Fruit fly (Drosophila melanogaster) whole organism, embryonic: ENCODE measurements around the gene Plap.

ENCODE experiments used
- BEAF-32 ChIP-seq: fragments of 200-800 bp; sonication (Bioruptor generic); optimal IDR thresholded peaks from 3 replicates; lab custom pipeline; 2017; ENCODE audit warnings: missing biosample characterization, missing genetic modification characterization, mild to moderate bottlenecking, moderate library complexity, missing genetic modification reagents
- CG1024 ChIP-seq: fragments of 200-800 bp; sonication (Bioruptor generic); IDR thresholded peaks from 2 replicates; pipeline ENCODE4 v1.3.6; 2022; ENCODE audit warnings: missing biosample characterization, missing genetic modification characterization
- CG10366 ChIP-seq: fragments of 200-800 bp; sonication (Bioruptor generic); IDR thresholded peaks from 2 replicates; pipeline ENCODE4 v1.3.6; 2022; ENCODE audit warnings: missing biosample characterization, missing genetic modification characterization
- CG10654 ChIP-seq: fragments of 200-800 bp; sonication (Bioruptor generic); optimal IDR thresholded peaks from 2 replicates; lab custom pipeline; 2016; ENCODE audit warnings: missing biosample characterization, missing genetic modification characterization
- CG11695 ChIP-seq: fragments of 200-800 bp; sonication (Bioruptor generic); IDR thresholded peaks from 3 replicates; pipeline ENCODE4 v1.3.6; 2022; ENCODE audit warnings: missing biosample characterization, missing genetic modification characterization
- CG12155 ChIP-seq: fragments of 200-800 bp; sonication (Bioruptor generic); optimal IDR thresholded peaks from 3 replicates; lab custom pipeline; 2016; ENCODE audit warnings: missing biosample characterization, missing genetic modification characterization
- CG1233 ChIP-seq: fragments of 200-800 bp; sonication (Bioruptor generic); optimal IDR thresholded peaks from 4 replicates; lab custom pipeline; 2018; ENCODE audit warnings: missing biosample characterization, mild to moderate bottlenecking, missing genetic modification characterization
- CG12744 ChIP-seq: fragments of 200-800 bp; sonication (Bioruptor generic); optimal IDR thresholded peaks from 2 replicates; lab custom pipeline; 2016; ENCODE audit warnings: missing biosample characterization, missing genetic modification characterization
- CG13624 ChIP-seq: fragments of 200-800 bp; sonication (Bioruptor generic); optimal IDR thresholded peaks from 2 replicates; lab custom pipeline; 2016; ENCODE audit warnings: missing biosample characterization, missing genetic modification characterization
- CG15269 ChIP-seq: fragments of 200-800 bp; sonication (Bioruptor generic); optimal IDR thresholded peaks from 2 replicates; lab custom pipeline; 2018; ENCODE audit warnings: missing biosample characterization, mild to moderate bottlenecking, missing genetic modification characterization, moderate library complexity
- CG15514 ChIP-seq: fragments of 200-800 bp; sonication (Bioruptor generic); optimal IDR thresholded peaks from 3 replicates; lab custom pipeline; 2017; ENCODE audit warnings: missing biosample characterization, missing genetic modification characterization, mild to moderate bottlenecking, moderate library complexity, missing genetic modification reagents
- CG1602 ChIP-seq: fragments of 200-800 bp; sonication (Bioruptor generic); optimal IDR thresholded peaks from 3 replicates; lab custom pipeline; 2016; ENCODE audit warnings: missing biosample characterization, missing genetic modification characterization
- CG16779 ChIP-seq: fragments of 200-800 bp; sonication (Bioruptor generic); IDR thresholded peaks from 2 replicates; pipeline ENCODE4 v1.3.6; 2022; ENCODE audit warnings: missing biosample characterization, missing genetic modification characterization
- CG2712 ChIP-seq: fragments of 200-800 bp; optimal IDR thresholded peaks from 3 replicates; lab custom pipeline; 2019; ENCODE audit warnings: missing biosample characterization, mild to moderate bottlenecking, missing genetic modification characterization, moderate library complexity
- CG30431 ChIP-seq: fragments of 200-800 bp; sonication (Bioruptor generic); optimal IDR thresholded peaks from 2 replicates; lab custom pipeline; 2017; ENCODE audit warnings: missing biosample characterization, missing genetic modification characterization
- CG31365 ChIP-seq: fragments of 200-800 bp; sonication (Bioruptor generic); optimal IDR thresholded peaks from 2 replicates; lab custom pipeline; 2018; ENCODE audit warnings: missing biosample characterization, mild to moderate bottlenecking, missing genetic modification characterization
- CG3838 ChIP-seq: fragments of 200-800 bp; sonication (Bioruptor generic); optimal IDR thresholded peaks from 3 replicates; lab custom pipeline; 2016; ENCODE audit warnings: missing biosample characterization, missing genetic modification characterization
- CG5245 ChIP-seq: fragments of 200-800 bp; sonication (Bioruptor generic); optimal IDR thresholded peaks from 3 replicates; lab custom pipeline; 2016; ENCODE audit warnings: missing biosample characterization, missing genetic modification characterization
- CG6813 ChIP-seq: fragments of 200-800 bp; sonication (Bioruptor generic); optimal IDR thresholded peaks from 2 replicates; lab custom pipeline; 2017; ENCODE audit warnings: missing biosample characterization, missing genetic modification characterization, mild to moderate bottlenecking, moderate library complexity, missing genetic modification reagents
- CG7745 ChIP-seq: fragments of 200-800 bp; sonication (Bioruptor generic); optimal IDR thresholded peaks from 2 replicates; lab custom pipeline; 2018; ENCODE audit warnings: missing biosample characterization, mild to moderate bottlenecking, missing genetic modification characterization, moderate library complexity
- CG9727 ChIP-seq: fragments of 200-800 bp; sonication (Bioruptor generic); optimal IDR thresholded peaks from 3 replicates; lab custom pipeline; 2017; ENCODE audit warnings: missing biosample characterization, mild to moderate bottlenecking, missing genetic modification characterization
- CrebB ChIP-seq: fragments of 200-800 bp; sonication (Bioruptor generic); optimal IDR thresholded peaks from 3 replicates; lab custom pipeline; 2018; ENCODE audit warnings: missing biosample characterization, mild to moderate bottlenecking, missing genetic modification characterization
- D19B ChIP-seq: fragments of 200-800 bp; sonication (Bioruptor generic); optimal IDR thresholded peaks from 2 replicates; lab custom pipeline; 2017; ENCODE audit warnings: missing biosample characterization, mild to moderate bottlenecking, missing genetic modification characterization
- Deaf1 ChIP-seq: fragments of 200-800 bp; optimal IDR thresholded peaks from 3 replicates; lab custom pipeline; 2019; ENCODE audit warnings: missing biosample characterization, mild to moderate bottlenecking, missing genetic modification characterization, moderate library complexity
- Dref ChIP-seq: fragments of 200-800 bp; sonication (Bioruptor generic); IDR thresholded peaks from 2 replicates; pipeline ENCODE4 v1.3.6; 2022; ENCODE audit warnings: missing biosample characterization, missing genetic modification characterization
- Drgx ChIP-seq: fragments of 200-800 bp; sonication (Bioruptor generic); IDR thresholded peaks from 2 replicates; pipeline ENCODE4 v1.3.6; 2022; ENCODE audit warnings: missing biosample characterization, missing genetic modification characterization
- ERR ChIP-seq: fragments of 200-800 bp; sonication (Bioruptor generic); optimal IDR thresholded peaks from 2 replicates; lab custom pipeline; 2016; ENCODE audit warnings: missing biosample characterization, missing genetic modification characterization
- Fer3 ChIP-seq: fragments of 200-800 bp; sonication (Bioruptor generic); optimal IDR thresholded peaks from 2 replicates; lab custom pipeline; 2018; ENCODE audit warnings: missing biosample characterization, mild to moderate bottlenecking, missing genetic modification characterization, moderate library complexity
- HLH3B ChIP-seq: fragments of 200-800 bp; sonication (Bioruptor generic); IDR thresholded peaks from 2 replicates; pipeline ENCODE4 v1.3.6; 2022; ENCODE audit warnings: missing biosample characterization, missing genetic modification characterization
- HLHmδ ChIP-seq: fragments of 200-800 bp; sonication (Bioruptor generic); optimal IDR thresholded peaks from 2 replicates; lab custom pipeline; 2018; ENCODE audit warnings: missing biosample characterization, mild to moderate bottlenecking, missing genetic modification characterization, moderate library complexity
- HmgZ ChIP-seq: fragments of 200-800 bp; sonication (Bioruptor generic); optimal IDR thresholded peaks from 2 replicates; lab custom pipeline; 2018; ENCODE audit warnings: missing biosample characterization, mild to moderate bottlenecking, missing genetic modification characterization
- Pdp1 ChIP-seq, 2 experiments: fragments of 200-800 bp; sonication (Bioruptor generic); optimal IDR thresholded peaks; 3 replicates each; lab custom pipeline; 2016; ENCODE audit warnings: missing biosample characterization in 2 of 2, missing genetic modification characterization in 2 of 2, mild to moderate bottlenecking in 1 of 2, moderate library complexity in 1 of 2
- Rfx ChIP-seq: fragments of 200-800 bp; sonication (Bioruptor generic); IDR thresholded peaks from 2 replicates; pipeline ENCODE4 v1.3.6; 2022; ENCODE audit warnings: missing biosample characterization, missing genetic modification characterization
- Usf ChIP-seq: fragments of 200-800 bp; sonication (Bioruptor generic); optimal IDR thresholded peaks from 2 replicates; lab custom pipeline; 2017; ENCODE audit warnings: missing genotype, missing biosample characterization, missing genetic modification characterization
- Xrp1 ChIP-seq: fragments of 200-800 bp; sonication (Bioruptor generic); IDR thresholded peaks from 2 replicates; pipeline ENCODE4 v1.3.6; 2022; ENCODE audit warnings: missing biosample characterization, missing genetic modification characterization
- al ChIP-seq: fragments of 200-800 bp; sonication (Bioruptor generic); IDR thresholded peaks from 2 replicates; pipeline ENCODE4 v1.3.6; 2022; ENCODE audit warnings: missing biosample characterization, missing genetic modification characterization
- btn ChIP-seq: fragments of 200-800 bp; sonication (Bioruptor generic); optimal IDR thresholded peaks from 2 replicates; lab custom pipeline; 2016; ENCODE audit warnings: missing biosample characterization, missing genetic modification characterization
- chinmo ChIP-seq: fragments of 200-800 bp; sonication (Bioruptor generic); IDR thresholded peaks from 4 replicates; pipeline ENCODE4 v1.3.6; 2022; ENCODE audit warnings: missing biosample characterization, missing genetic modification characterization; ENCODE audit not compliant: partially characterized antibody
- corto ChIP-seq: fragments of 200-800 bp; sonication (Bioruptor generic); optimal IDR thresholded peaks from 2 replicates; lab custom pipeline; 2016; ENCODE audit warnings: missing biosample characterization, mild to moderate bottlenecking, missing genetic modification characterization, moderate library complexity
- cwo ChIP-seq: fragments of 200-800 bp; sonication (Bioruptor generic); optimal IDR thresholded peaks from 3 replicates; lab custom pipeline; 2017; ENCODE audit warnings: missing biosample characterization, missing genetic modification characterization, mild to moderate bottlenecking, moderate library complexity, missing genetic modification reagents
- jigr1 ChIP-seq: fragments of 200-800 bp; sonication (Bioruptor generic); IDR thresholded peaks from 3 replicates; pipeline ENCODE4 v1.3.6; 2022; ENCODE audit warnings: missing biosample characterization, missing genetic modification characterization
- nerfin-2 ChIP-seq: fragments of 200-800 bp; sonication (Bioruptor generic); IDR thresholded peaks from 2 replicates; pipeline ENCODE4 v1.3.6; 2022; ENCODE audit warnings: missing biosample characterization, missing genetic modification characterization; ENCODE audit not compliant: partially characterized antibody
- org-1 ChIP-seq: fragments of 200-800 bp; sonication (Bioruptor generic); optimal IDR thresholded peaks from 2 replicates; lab custom pipeline; 2017; ENCODE audit warnings: missing biosample characterization, missing genetic modification characterization
- phol ChIP-seq: fragments of 200-800 bp; sonication (Bioruptor generic); optimal IDR thresholded peaks from 3 replicates; lab custom pipeline; 2018; ENCODE audit warnings: missing biosample characterization, mild to moderate bottlenecking, missing genetic modification characterization, moderate library complexity
- shn ChIP-seq: fragments of 200-800 bp; sonication (Bioruptor generic); optimal IDR thresholded peaks from 3 replicates; lab custom pipeline; 2016; ENCODE audit warnings: missing biosample characterization, missing genetic modification characterization
- so ChIP-seq: fragments of 200-800 bp; sonication (Bioruptor generic); IDR thresholded peaks from 3 replicates; pipeline ENCODE4 v1.3.6; 2022; ENCODE audit warnings: missing biosample characterization, missing genetic modification characterization
- sob ChIP-seq: fragments of 200-800 bp; sonication (Bioruptor generic); IDR thresholded peaks from 2 replicates; pipeline ENCODE4 v1.3.6; 2022; ENCODE audit warnings: missing biosample characterization, missing genetic modification characterization
- ssp ChIP-seq: fragments of 200-800 bp; sonication (Bioruptor generic); IDR thresholded peaks from 2 replicates; pipeline ENCODE4 v1.3.6; 2022; ENCODE audit warnings: missing biosample characterization, missing genetic modification characterization
- stc ChIP-seq: fragments of 200-800 bp; sonication (Bioruptor generic); IDR thresholded peaks from 2 replicates; pipeline ENCODE4 v1.3.6; 2022; ENCODE audit warnings: missing biosample characterization, missing genetic modification characterization
- trh ChIP-seq: fragments of 200-800 bp; sonication (Bioruptor generic); optimal IDR thresholded peaks from 2 replicates; lab custom pipeline; 2016; ENCODE audit warnings: missing biosample characterization, missing genetic modification characterization
- unpg ChIP-seq: fragments of 200-800 bp; sonication (Bioruptor generic); optimal IDR thresholded peaks from 3 replicates; lab custom pipeline; 2018; ENCODE audit warnings: missing biosample characterization, mild to moderate bottlenecking, missing genetic modification characterization, moderate library complexity

Plap gene

dm6 chr2L:1214465-1214864, 44.3 kb upstream of the Plap start (continued):
- peak; percentile 17 for TF ChIP-seq CG6813 (GFP tag; lab: Kevin White, UChicago)
- no peak for TF ChIP-seq BEAF-32 (GFP tag; lab: Kevin White, UChicago)
- TF ChIP-seq ssp, result peak; percentile 32; the same call in 1 of the 2 replicates
- peak; percentile 18 for TF ChIP-seq org-1
- TF ChIP-seq CG5245 (GFP tag; lab: Kevin White, UChicago), result no peak
- no peak for TF ChIP-seq CG31365 (tag; lab: Kevin White, UChicago)
- no peak for TF ChIP-seq nerfin-2 (GFP tag; lab: Robert Waterston, UW)
- TF ChIP-seq CG9727, result peak; percentile 6
- TF ChIP-seq Xrp1, result peak; percentile 78
- TF ChIP-seq chinmo (GFP tag; lab: Robert Waterston, UW), result no peak
- TF ChIP-seq corto (GFP tag; lab: Kevin White, UChicago), result no peak
- TF ChIP-seq shn (GFP tag; lab: Kevin White, UChicago), result no peak
- TF ChIP-seq cwo (GFP tag; lab: Kevin White, UChicago), result peak; percentile 32
- peak; percentile 4 for TF ChIP-seq trh (GFP tag; lab: Kevin White, UChicago)
- peak; percentile 16 for TF ChIP-seq CG1233 (GFP tag; lab: Kevin White, UChicago)
- TF ChIP-seq al (GFP tag; lab: Robert Waterston, UW), result 0 out of 2 replicates have a peak, but pooled peaks have one; percentile 20
- no peak for TF ChIP-seq Dref (GFP tag; lab: Robert Waterston, UW)
- no peak for TF ChIP-seq CG12744 (GFP tag; lab: Kevin White, UChicago)
- TF ChIP-seq CG2712 (tag; lab: Kevin White, UChicago), result peak; percentile 58
- 0 out of 2 replicates have a peak, but pooled peaks have one; percentile 36 for TF ChIP-seq Rfx (GFP tag; lab: Robert Waterston, UW)
- TF ChIP-seq Pdp1 (GFP tag; optimal IDR thresholded peaks at IDR 0.05; lab: Kevin White, UChicago), result no peak
- TF ChIP-seq HLH3B (GFP tag; lab: Robert Waterston, UW), result peak; percentile 72
- peak; percentile 57 for TF ChIP-seq CG1024 (GFP tag; lab: Robert Waterston, UW)
- TF ChIP-seq CG10654 (GFP tag; lab: Kevin White, UChicago), result peak; percentile 23
- peak; percentile 49 for TF ChIP-seq phol (tag; lab: Kevin White, UChicago)
- TF ChIP-seq HmgZ (tag; lab: Kevin White, UChicago), result peak; percentile 10
- 0 out of 3 replicates have a peak, but pooled peaks have one; percentile 41 for TF ChIP-seq CG11695 (GFP tag; lab: Robert Waterston, UW)
- TF ChIP-seq CG15514 (GFP tag; lab: Kevin White, UChicago), result peak; percentile 17
- no peak for TF ChIP-seq CG30431
- TF ChIP-seq CG15269 (tag; lab: Kevin White, UChicago), result peak; percentile 50
- peak; percentile 32 for TF ChIP-seq CG1602 (GFP tag; lab: Kevin White, UChicago)
- no peak for TF ChIP-seq Drgx
- no peak for TF ChIP-seq Usf (GFP tag; lab: Kevin White, UChicago)
- TF ChIP-seq ERR (GFP tag; lab: Kevin White, UChicago), result no peak
- TF ChIP-seq CG12155, result peak; percentile 3
- 0 out of 3 replicates have a peak, but pooled peaks have one; percentile 22 for TF ChIP-seq so (GFP tag; lab: Robert Waterston, UW)
- no peak for TF ChIP-seq HLHmδ (GFP tag; lab: Kevin White, UChicago)
- no peak for TF ChIP-seq CG16779 (GFP tag; lab: Robert Waterston, UW)
- TF ChIP-seq Deaf1 (tag; lab: Kevin White, UChicago), result no peak
- no peak for TF ChIP-seq D19B
- TF ChIP-seq CG10366, result peak; percentile 46; the same call in 1 of the 2 replicates
- peak; percentile 44; the same call in 1 of the 2 replicates for TF ChIP-seq sob
- TF ChIP-seq btn (GFP tag; lab: Kevin White, UChicago), result no peak
- TF ChIP-seq unpg, result peak; percentile 51
- no peak for TF ChIP-seq CG13624 (GFP tag; lab: Kevin White, UChicago)
- no peak for TF ChIP-seq jigr1 (GFP tag; lab: Robert Waterston, UW)
- TF ChIP-seq Fer3 (tag; lab: Kevin White, UChicago), result peak; percentile 36
- no peak for TF ChIP-seq CrebB
- no peak for TF ChIP-seq CG3838
- TF ChIP-seq CG7745 (tag; lab: Kevin White, UChicago), result no peak
- peak; percentile 18; the same call in 1 of the 2 replicates for TF ChIP-seq stc (GFP tag; lab: Robert Waterston, UW)
